Worm (Caenorhabditis elegans): Measurements from ENCODE around the gene ugt-37.

DNA sequence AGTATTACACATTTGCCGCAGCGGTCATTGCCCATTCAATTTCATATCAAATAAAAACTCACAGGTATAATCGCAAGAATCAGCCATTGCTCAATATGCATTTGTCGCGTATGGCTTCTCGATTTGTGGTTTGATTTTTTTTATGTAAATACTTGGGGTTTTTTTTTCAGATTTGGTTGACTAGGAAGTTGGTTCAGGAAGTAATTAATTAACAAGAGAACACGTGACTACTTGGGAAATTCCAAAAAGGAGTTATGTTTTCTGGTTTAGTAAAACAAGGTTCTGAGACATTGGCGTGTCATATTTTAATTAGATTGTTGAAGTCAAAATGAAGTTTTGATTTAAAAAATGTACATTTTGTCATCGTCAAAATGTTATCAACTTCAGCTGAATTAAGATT lies 14.1 kb downstream of the ugt-37 start, which contains the start of gene srx-36:
- TF ChIP-seq dao-5 (tag; optimal IDR thresholded peaks at IDR 0.05) (no peak), him-1 (tag; optimal IDR thresholded peaks at IDR 0.05) (no peak), W03F9.2 (tag; optimal IDR thresholded peaks at IDR 0.05) (no peak)
